Worm (Caenorhabditis elegans) whole organism, L4 larva: ENCODE measurements around the gene R03H10.7.

Source experiments
- F10B5.3 ChIP-seq: sonication (generic microtip); optimal IDR thresholded peaks from 2 replicates; lab custom pipeline; 2016; ENCODE audit warnings: mild to moderate bottlenecking, missing genetic modification characterization, missing compliant biosample characterization
- F49E8.2 ChIP-seq: sonication (generic microtip); optimal IDR thresholded peaks from 2 replicates; lab custom pipeline; 2016; ENCODE audit warnings: missing compliant biosample characterization, mild to moderate bottlenecking, missing genetic modification characterization, borderline replicate concordance
- R02D3.7 ChIP-seq: fragments of 150-350 bp; sonication (generic microtip); optimal IDR thresholded peaks from 3 replicates; lab custom pipeline; 2014; ENCODE audit warnings: missing biosample characterization, missing genetic modification characterization
- T20F7.1 ChIP-seq: fragments of 200-800 bp; sonication (Bioruptor generic); optimal IDR thresholded peaks from 2 replicates; lab custom pipeline; 2018; ENCODE audit warnings: mild to moderate bottlenecking, missing genetic modification characterization, missing compliant biosample characterization
- aha-1 ChIP-seq: fragments of 150-350 bp; peaks from one replicate; lab custom pipeline; 2014; ENCODE audit warnings: missing biosample characterization, missing genetic modification characterization
- attf-4 ChIP-seq: sonication (generic microtip); optimal IDR thresholded peaks from 3 replicates; lab custom pipeline; 2017; ENCODE audit warnings: missing biosample characterization, missing genetic modification characterization
- ceh-44 ChIP-seq: fragments of 200-800 bp; sonication (Bioruptor generic); IDR thresholded peaks from 2 replicates; pipeline ENCODE4 v1.3.6; 2022; ENCODE audit warnings: missing genetic modification reagents, missing genetic modification characterization, missing compliant biosample characterization
- ceh-62 ChIP-seq: sonication (generic microtip); optimal IDR thresholded peaks from 2 replicates; lab custom pipeline; 2017; ENCODE audit warnings: missing biosample characterization, missing genetic modification characterization
- ces-1 ChIP-seq: fragments of 150-350 bp; sonication (generic microtip); optimal IDR thresholded peaks from 4 replicates; lab custom pipeline; 2014; ENCODE audit warnings: missing biosample characterization, missing genetic modification reagents, missing genetic modification characterization
- ctbp-1 ChIP-seq: fragments of 200-800 bp; sonication (Bioruptor generic); IDR thresholded peaks from 2 replicates; pipeline ENCODE4 v1.3.6; 2022; ENCODE audit warnings: missing genetic modification reagents, missing genetic modification characterization, missing compliant biosample characterization
- fkh-10 ChIP-seq: fragments of 150-350 bp; optimal IDR thresholded peaks from 2 replicates; lab custom pipeline; 2014; ENCODE audit warnings: missing biosample characterization, missing genetic modification reagents, missing genetic modification characterization
- hlh-11 ChIP-seq: fragments of 200-800 bp; sonication (Bioruptor generic); optimal IDR thresholded peaks from 2 replicates; lab custom pipeline; 2018; ENCODE audit warnings: mild to moderate bottlenecking, missing genetic modification characterization, missing compliant biosample characterization
- lin-15B ChIP-seq: fragments of 150-350 bp; sonication (generic microtip); optimal IDR thresholded peaks from 3 replicates; lab custom pipeline; 2014; ENCODE audit warnings: missing biosample characterization, missing genetic modification characterization
- madf-9 ChIP-seq: fragments of 200-800 bp; sonication (Bioruptor generic); conservative IDR thresholded peaks from 2 replicates; pipeline ENCODE4 v1.3.6; 2022; ENCODE audit warnings: missing genetic modification reagents, missing genetic modification characterization, missing compliant biosample characterization
- mdl-1 ChIP-seq, 2 experiments: fragments of 150-350 bp in 1 of 2; sonication (generic microtip) in 1 of 2; optimal IDR thresholded peaks; 2 replicates each; lab custom pipeline; 2014 to 2017; ENCODE audit warnings: missing biosample characterization in 2 of 2, missing genetic modification characterization in 2 of 2
- nhr-237 ChIP-seq: sonication (generic microtip); optimal IDR thresholded peaks from 2 replicates; lab custom pipeline; 2017; ENCODE audit warnings: missing biosample characterization, missing genetic modification characterization
- nhr-6 ChIP-seq: fragments of 150-350 bp; optimal IDR thresholded peaks from 2 replicates; lab custom pipeline; 2014; ENCODE audit warnings: missing biosample characterization, missing genetic modification characterization
- php-3 ChIP-seq: fragments of 200-800 bp; sonication (Bioruptor generic); IDR thresholded peaks from 2 replicates; pipeline ENCODE4 v1.3.6; 2022; ENCODE audit warnings: missing genetic modification reagents, missing genetic modification characterization, missing compliant biosample characterization
- rbr-2 ChIP-seq: sonication (generic microtip); optimal IDR thresholded peaks from 2 replicates; lab custom pipeline; 2016; ENCODE audit warnings: missing genotype, missing genetic modification characterization, missing compliant biosample characterization
- skn-1 ChIP-seq: fragments of 150-350 bp; optimal IDR thresholded peaks from 2 replicates; lab custom pipeline; 2014; ENCODE audit warnings: missing biosample characterization, missing genetic modification characterization
- unc-39 ChIP-seq: sonication (generic microtip); optimal IDR thresholded peaks from 2 replicates; lab custom pipeline; 2017; ENCODE audit warnings: missing biosample characterization, missing genetic modification characterization

The R03H10.7 gene

DNA sequence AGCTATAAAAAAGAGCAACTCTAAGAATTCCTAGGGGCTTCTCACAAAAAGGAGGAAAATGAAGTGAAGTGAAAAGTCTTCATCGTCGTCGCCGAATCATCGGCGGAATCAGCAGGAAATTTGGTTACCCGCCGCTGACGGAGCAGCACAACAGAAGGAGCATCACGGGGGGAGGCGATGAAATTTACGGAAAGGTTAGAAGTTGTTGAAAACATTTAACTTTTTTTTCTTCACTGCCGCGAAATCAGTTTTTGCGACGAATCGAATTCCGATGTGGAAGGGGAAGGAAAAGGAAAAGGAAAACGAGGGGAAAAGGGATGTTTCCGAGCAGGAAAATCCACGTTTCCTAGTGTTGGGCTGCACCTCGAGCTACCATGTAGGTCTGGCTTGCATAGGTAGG is 45.4 kb downstream of the R03H10.7 start:
- no peak for TF ChIP-seq php-3 (GFP tag; lab: Robert Waterston, UW)
- TF ChIP-seq T20F7.1 (GFP tag; lab: Kevin White, UChicago), result no peak
- no peak for TF ChIP-seq hlh-11 (tag; lab: Kevin White, UChicago)
- TF ChIP-seq ceh-62, result no peak
- no peak for TF ChIP-seq ceh-44 (GFP tag; lab: Robert Waterston, UW)
- TF ChIP-seq attf-4 (tag; lab: Kevin White, UChicago), result no peak
- TF ChIP-seq unc-39 (tag; lab: Kevin White, UChicago), result no peak
- no peak for TF ChIP-seq nhr-6 (tag; lab: Kevin White, UChicago)
- TF ChIP-seq ces-1 (GFP tag; lab: Kevin White, UChicago), result peak; percentile 22
- TF ChIP-seq lin-15B (tag; lab: Kevin White, UChicago), result no peak
- TF ChIP-seq R02D3.7 (tag; lab: Kevin White, UChicago), result no peak
- TF ChIP-seq nhr-237, result no peak
- TF ChIP-seq F49E8.2, result no peak
- no peak for TF ChIP-seq aha-1 (tag; lab: Kevin White, UChicago)
- TF ChIP-seq skn-1 (tag; lab: Kevin White, UChicago), result no peak
- no peak for TF ChIP-seq mdl-1 (tag; optimal IDR thresholded peaks at IDR 0.05; lab: Kevin White, UChicago)
- no peak for TF ChIP-seq F10B5.3 (tag; lab: Kevin White, UChicago)
- no peak for TF ChIP-seq madf-9 (GFP tag; lab: Robert Waterston, UW)
- peak; percentile 63; the same call in 1 of the 2 replicates for TF ChIP-seq ctbp-1
- peak; percentile 78 for TF ChIP-seq fkh-10 (GFP tag; lab: Kevin White, UChicago)

DNA sequence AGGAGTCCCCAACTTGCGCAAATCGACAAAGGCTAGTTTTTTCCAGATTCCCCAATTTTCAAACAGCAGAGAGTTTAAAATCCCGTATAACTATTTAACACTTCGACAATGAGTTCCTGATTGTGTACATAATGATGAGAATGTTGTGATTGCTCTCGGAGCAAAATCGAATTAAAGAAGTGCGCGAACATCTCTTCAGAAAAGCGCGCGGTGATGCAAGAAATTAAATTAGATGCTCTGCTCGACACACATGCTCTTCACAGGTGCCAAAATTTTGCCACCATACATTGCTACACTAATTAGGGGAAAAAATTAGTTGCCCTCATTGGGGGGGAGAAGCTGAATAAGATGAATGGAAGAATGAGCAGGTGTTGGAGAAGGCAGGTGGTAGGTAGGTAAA is 49.3 kb downstream of the R03H10.7 start:
- peak; percentile 75 for TF ChIP-seq aha-1 (tag; lab: Kevin White, UChicago)
- no peak for TF ChIP-seq rbr-2 (tag; lab: Kevin White, UChicago)
